Worm (Caenorhabditis elegans) whole organism, young adult: ENCODE data around the gene efn-3.
A peak's percentile ranks its signal among the peaks of the same experiment; 100 is the strongest.

ENCODE experiments used
- B0019.2 ChIP-seq: fragments of 200-800 bp; sonication (Bioruptor generic); conservative IDR thresholded peaks from 2 replicates; pipeline ENCODE4 v1.3.6; 2022; ENCODE audit warnings: missing genetic modification reagents, missing genetic modification characterization, missing compliant biosample characterization
- B0336.3 ChIP-seq: fragments of 200-800 bp; sonication (Bioruptor generic); IDR thresholded peaks from 2 replicates; pipeline ENCODE4 v1.3.6; 2022; ENCODE audit warnings: missing genetic modification characterization, missing compliant biosample characterization
- C17E4.6 ChIP-seq: fragments of 200-800 bp; sonication (Bioruptor generic); IDR thresholded peaks from 2 replicates; pipeline ENCODE4 v1.3.6; 2022; ENCODE audit warnings: missing genetic modification reagents, missing genetic modification characterization, missing compliant biosample characterization
- F10E7.11 ChIP-seq: sonication (generic microtip); optimal IDR thresholded peaks from 2 replicates; lab custom pipeline; 2017; ENCODE audit warnings: mild to moderate bottlenecking, missing genetic modification characterization, moderate library complexity, missing compliant biosample characterization
- F33H1.4 ChIP-seq: fragments of 200-800 bp; sonication (Bioruptor generic); IDR thresholded peaks from 2 replicates; pipeline ENCODE4 v1.3.6; 2022; ENCODE audit warnings: missing genetic modification reagents, missing genetic modification characterization, missing compliant biosample characterization
- F52B5.7 ChIP-seq: sonication (generic microtip); optimal IDR thresholded peaks from 2 replicates; lab custom pipeline; 2016; ENCODE audit warnings: mild to moderate bottlenecking, missing genetic modification characterization, missing compliant biosample characterization
- Y53G8AR.9 ChIP-seq: fragments of 200-800 bp; sonication (Bioruptor generic); conservative IDR thresholded peaks from 2 replicates; pipeline ENCODE4 v1.3.6; 2022; ENCODE audit warnings: missing genetic modification reagents, missing genetic modification characterization, missing compliant biosample characterization
- ZK185.1 ChIP-seq: sonication (generic microtip); optimal IDR thresholded peaks from 2 replicates; lab custom pipeline; 2016; ENCODE audit warnings: mild to moderate bottlenecking, missing genetic modification characterization, missing compliant biosample characterization; ENCODE audit not compliant: poor library complexity, severe bottlenecking
- aptf-2 ChIP-seq: fragments of 200-800 bp; sonication (Bioruptor generic); conservative IDR thresholded peaks from 2 replicates; pipeline ENCODE4 v1.3.6; 2022; ENCODE audit warnings: missing genetic modification reagents, missing genetic modification characterization, missing compliant biosample characterization
- attf-3 ChIP-seq: fragments of 200-800 bp; sonication (Bioruptor generic); conservative IDR thresholded peaks from 2 replicates; pipeline ENCODE4 v1.3.6; 2022; ENCODE audit warnings: missing genetic modification reagents, missing genetic modification characterization, missing compliant biosample characterization
- bed-2 ChIP-seq: fragments of 200-800 bp; sonication (Bioruptor generic); IDR thresholded peaks from 2 replicates; pipeline ENCODE4 v1.3.6; 2022; ENCODE audit warnings: missing genetic modification reagents, missing genetic modification characterization, missing compliant biosample characterization
- cebp-2 ChIP-seq: fragments of 200-800 bp; sonication (Bioruptor generic); IDR thresholded peaks from 2 replicates; pipeline ENCODE4 v1.3.6; 2022; ENCODE audit warnings: missing genetic modification characterization, missing compliant biosample characterization
- ceh-58 ChIP-seq: fragments of 200-800 bp; sonication (Bioruptor generic); IDR thresholded peaks from 2 replicates; pipeline ENCODE4 v1.3.6; 2022; ENCODE audit warnings: missing genetic modification characterization, missing compliant biosample characterization
- ceh-91 ChIP-seq: fragments of 200-800 bp; sonication (Bioruptor generic); IDR thresholded peaks from 2 replicates; pipeline ENCODE4 v1.3.6; 2022; ENCODE audit warnings: missing genetic modification reagents, missing genetic modification characterization, missing compliant biosample characterization
- chd-7 ChIP-seq: sonication (generic microtip); optimal IDR thresholded peaks from 2 replicates; lab custom pipeline; 2016; ENCODE audit warnings: mild to moderate bottlenecking, missing genetic modification characterization, moderate library complexity, missing compliant biosample characterization
- dpl-1 ChIP-seq: fragments of 150-350 bp; optimal IDR thresholded peaks from 2 replicates; lab custom pipeline; 2014; ENCODE audit warnings: missing biosample characterization, missing genetic modification reagents, missing genetic modification characterization
- egrh-3 ChIP-seq: fragments of 200-800 bp; sonication (Bioruptor generic); IDR thresholded peaks from 2 replicates; pipeline ENCODE4 v1.3.6; 2022; ENCODE audit warnings: missing genetic modification reagents, missing genetic modification characterization, missing compliant biosample characterization
- hlh-12 ChIP-seq: sonication (generic microtip); optimal IDR thresholded peaks from 2 replicates; lab custom pipeline; 2016; ENCODE audit warnings: missing genetic modification characterization, missing compliant biosample characterization
- hmg-1.2 ChIP-seq: fragments of 200-800 bp; sonication (Bioruptor generic); IDR thresholded peaks from 2 replicates; pipeline ENCODE4 v1.3.6; 2022; ENCODE audit warnings: missing genetic modification reagents, missing genetic modification characterization, missing compliant biosample characterization
- hsf-1 ChIP-seq: fragments of 200-800 bp; sonication (Bioruptor generic); IDR thresholded peaks from 2 replicates; pipeline ENCODE4 v1.3.6; 2022; ENCODE audit warnings: missing genetic modification reagents, missing genetic modification characterization, missing compliant biosample characterization
- let-607 ChIP-seq, 2 experiments: fragments of 200-800 bp in 1 of 2; sonication (Bioruptor generic) in 1 of 2; sonication (generic microtip) in 1 of 2; optimal IDR thresholded peaks; 2 replicates each; lab custom pipeline; 2016 to 2018; ENCODE audit warnings: mild to moderate bottlenecking in 2 of 2, missing compliant biosample characterization in 2 of 2, missing genetic modification characterization in 2 of 2, moderate library complexity in 2 of 2, missing genotype in 1 of 2
- lin-26 ChIP-seq: fragments of 200-800 bp; sonication (Bioruptor generic); IDR thresholded peaks from 2 replicates; pipeline ENCODE4 v1.3.6; 2022; ENCODE audit warnings: missing genetic modification reagents, missing genetic modification characterization, missing compliant biosample characterization
- lsy-27 ChIP-seq: sonication (generic microtip); optimal IDR thresholded peaks from 2 replicates; lab custom pipeline; 2017; ENCODE audit warnings: missing genetic modification characterization, mild to moderate bottlenecking, missing compliant biosample characterization, antibody characterized with exemption, missing genotype, borderline replicate concordance; ENCODE audit not compliant: insufficient read depth
- madf-6 ChIP-seq: fragments of 200-800 bp; sonication (Bioruptor generic); IDR thresholded peaks from 2 replicates; pipeline ENCODE4 v1.3.6; 2022; ENCODE audit warnings: missing genetic modification reagents, missing genetic modification characterization, missing compliant biosample characterization
- mcd-1 ChIP-seq: fragments of 200-800 bp; sonication (Bioruptor generic); IDR thresholded peaks from 2 replicates; pipeline ENCODE4 v1.3.6; 2022; ENCODE audit warnings: missing genetic modification reagents, missing genetic modification characterization, missing compliant biosample characterization
- mel-28 ChIP-seq: sonication (generic microtip); optimal IDR thresholded peaks from 2 replicates; lab custom pipeline; 2016; ENCODE audit warnings: borderline replicate concordance, mild to moderate bottlenecking, missing genetic modification characterization, missing compliant biosample characterization
- mxl-1 ChIP-seq: sonication (generic microtip); optimal IDR thresholded peaks from 2 replicates; lab custom pipeline; 2016; ENCODE audit warnings: missing genetic modification characterization, missing compliant biosample characterization
- nhr-179 ChIP-seq: sonication (generic microtip); optimal IDR thresholded peaks from 2 replicates; lab custom pipeline; 2016; ENCODE audit warnings: mild to moderate bottlenecking, missing genetic modification characterization, missing compliant biosample characterization
- nhr-27 ChIP-seq: fragments of 200-800 bp; sonication (Bioruptor generic); optimal IDR thresholded peaks from 2 replicates; lab custom pipeline; 2018; ENCODE audit warnings: mild to moderate bottlenecking, missing genetic modification characterization, moderate library complexity, missing compliant biosample characterization
- nhr-80 ChIP-seq: sonication (generic microtip); optimal IDR thresholded peaks from 2 replicates; lab custom pipeline; 2016; ENCODE audit warnings: missing genetic modification characterization, missing compliant biosample characterization
- nhr-90 ChIP-seq: sonication (generic microtip); optimal IDR thresholded peaks from 2 replicates; lab custom pipeline; 2016; ENCODE audit warnings: missing genotype, mild to moderate bottlenecking, missing genetic modification characterization, missing compliant biosample characterization
- pha-4 ChIP-seq: fragments of 150-350 bp; sonication (generic microtip); optimal IDR thresholded peaks from 2 replicates; lab custom pipeline; 2014; ENCODE audit warnings: missing biosample characterization, missing genetic modification reagents, missing genetic modification characterization
- rec-8 ChIP-seq, 2 experiments: sonication (generic microtip); optimal IDR thresholded peaks; 2 replicates each; lab custom pipeline; 2016; ENCODE audit warnings: mild to moderate bottlenecking in 2 of 2, missing genetic modification characterization in 2 of 2, missing genetic modification reagents in 2 of 2, missing genotype in 2 of 2, missing biosample characterization in 1 of 2, missing compliant biosample characterization in 1 of 2, moderate library complexity in 1 of 2
- sdz-38 ChIP-seq: sonication (generic microtip); optimal IDR thresholded peaks from 2 replicates; lab custom pipeline; 2016; ENCODE audit warnings: missing genotype, missing genetic modification characterization, missing compliant biosample characterization
- sea-2 ChIP-seq: fragments of 200-800 bp; sonication (Bioruptor generic); IDR thresholded peaks from 2 replicates; pipeline ENCODE4 v1.3.6; 2022; ENCODE audit warnings: missing genetic modification characterization, missing compliant biosample characterization
- snpc-1.1 ChIP-seq: sonication (generic microtip); optimal IDR thresholded peaks from 2 replicates; lab custom pipeline; 2017; ENCODE audit warnings: missing genetic modification characterization, mild to moderate bottlenecking, missing compliant biosample characterization, antibody characterized with exemption, moderate library complexity, missing genotype, missing genetic modification reagents; ENCODE audit not compliant: insufficient read depth
- snpc-1.3 ChIP-seq: sonication (generic microtip); optimal IDR thresholded peaks from 2 replicates; lab custom pipeline; 2017; ENCODE audit warnings: missing genetic modification characterization, mild to moderate bottlenecking, missing compliant biosample characterization, antibody characterized with exemption, moderate library complexity, missing genotype, missing genetic modification reagents; ENCODE audit not compliant: insufficient read depth
- snpc-3.4 ChIP-seq: sonication (generic microtip); optimal IDR thresholded peaks from 2 replicates; lab custom pipeline; 2017; ENCODE audit warnings: missing genetic modification characterization, mild to moderate bottlenecking, missing compliant biosample characterization, antibody characterized with exemption, moderate library complexity, missing genotype, missing genetic modification reagents
- sptf-2 ChIP-seq: fragments of 200-800 bp; sonication (Bioruptor generic); optimal IDR thresholded peaks from 2 replicates; lab custom pipeline; 2018; ENCODE audit warnings: mild to moderate bottlenecking, missing genetic modification characterization, missing compliant biosample characterization
- tlf-1 ChIP-seq: fragments of 200-800 bp; sonication (Bioruptor generic); optimal IDR thresholded peaks from 2 replicates; lab custom pipeline; 2018; ENCODE audit warnings: mild to moderate bottlenecking, missing genetic modification characterization, missing compliant biosample characterization
- zim-3 ChIP-seq: sonication (generic microtip); optimal IDR thresholded peaks from 2 replicates; lab custom pipeline; 2017; ENCODE audit warnings: mild to moderate bottlenecking, missing genetic modification characterization, moderate library complexity, missing compliant biosample characterization
- ztf-22 ChIP-seq: fragments of 200-800 bp; sonication (Bioruptor generic); optimal IDR thresholded peaks from 2 replicates; lab custom pipeline; 2018; ENCODE audit warnings: mild to moderate bottlenecking, missing genetic modification characterization, moderate library complexity, missing compliant biosample characterization
- ztf-26 ChIP-seq: sonication (generic microtip); optimal IDR thresholded peaks from 2 replicates; lab custom pipeline; 2017; ENCODE audit warnings: missing genetic modification characterization, missing compliant biosample characterization
- ztf-3 ChIP-seq: fragments of 200-800 bp; sonication (Bioruptor generic); optimal IDR thresholded peaks from 2 replicates; lab custom pipeline; 2018; ENCODE audit warnings: mild to moderate bottlenecking, missing genetic modification characterization, missing compliant biosample characterization
- ztf-6 ChIP-seq: fragments of 200-800 bp; sonication (Bioruptor generic); IDR thresholded peaks from 2 replicates; pipeline ENCODE4 v1.3.6; 2022; ENCODE audit warnings: missing genetic modification reagents, missing genetic modification characterization, missing compliant biosample characterization

The efn-3 gene

ce11 chrX:13511796-13512195, 34.5 kb upstream of the efn-3 start (continued):
- TF ChIP-seq F10E7.11 (tag; lab: Kevin White, UChicago) = peak; percentile 35
- TF ChIP-seq bed-2 (GFP tag; lab: Robert Waterston, UW) = no peak
- TF ChIP-seq ztf-22 = no peak
- TF ChIP-seq dpl-1 (GFP tag; lab: Kevin White, UChicago) = no peak
- peak; percentile 25 for TF ChIP-seq nhr-80 (tag; lab: Kevin White, UChicago)
- TF ChIP-seq chd-7 = peak; percentile 65
- no peak for TF ChIP-seq lsy-27 (tag; lab: Kevin White, UChicago)
- peak; percentile 62 for TF ChIP-seq ztf-26 (tag; lab: Kevin White, UChicago)
- TF ChIP-seq F52B5.7 (tag; lab: Kevin White, UChicago) = peak; percentile 9
- TF ChIP-seq snpc-3.4 = peak; percentile 73
- TF ChIP-seq sdz-38 (tag; lab: Kevin White, UChicago) = no peak
- TF ChIP-seq attf-3 (GFP tag; lab: Robert Waterston, UW) = peak; percentile 57
- TF ChIP-seq ztf-3 (GFP tag; lab: Kevin White, UChicago) = no peak
- TF ChIP-seq mcd-1 (GFP tag; lab: Robert Waterston, UW) = peak; percentile 59
- TF ChIP-seq sea-2 (GFP tag; lab: Robert Waterston, UW) = no peak
- TF ChIP-seq aptf-2 = no peak
- TF ChIP-seq madf-6 (GFP tag; lab: Robert Waterston, UW) = no peak
- no peak for TF ChIP-seq pha-4
- TF ChIP-seq cebp-2 (GFP tag; lab: Robert Waterston, UW) = peak; percentile 93
- no peak for TF ChIP-seq mel-28 (tag; lab: Kevin White, UChicago)
- peak; percentile 90 for TF ChIP-seq lin-26 (GFP tag; lab: Robert Waterston, UW)
- peak; percentile 50 for TF ChIP-seq mxl-1
- TF ChIP-seq C17E4.6 (GFP tag; lab: Robert Waterston, UW) = 0 out of 2 replicates have a peak, but pooled peaks have one; percentile 9
- TF ChIP-seq egrh-3 (GFP tag; lab: Robert Waterston, UW) = no peak
- TF ChIP-seq ceh-58 (GFP tag; lab: Robert Waterston, UW) = no peak
- TF ChIP-seq tlf-1 = no peak
- no peak for TF ChIP-seq sptf-2 (GFP tag; lab: Kevin White, UChicago)
- TF ChIP-seq hsf-1 (GFP tag; lab: Robert Waterston, UW) = no peak
- TF ChIP-seq ztf-6 (GFP tag; lab: Robert Waterston, UW) = no peak
- TF ChIP-seq nhr-90 (tag; lab: Kevin White, UChicago) = peak; percentile 92
- peak; percentile 88 for TF ChIP-seq ZK185.1 (tag; lab: Kevin White, UChicago)
- no peak for TF ChIP-seq ceh-91
- peak; percentile 51 to 70 for TF ChIP-seq rec-8 (tag; optimal IDR thresholded peaks at IDR 0.05; lab: Kevin White, UChicago)
- TF ChIP-seq nhr-179 (tag; lab: Kevin White, UChicago) = no peak
- TF ChIP-seq, all 124 proteins: peak for 68

ce11 chrX:13510997-13511396, 33.7 kb upstream of the efn-3 start, which contains the start of gene col-185:
Gene col-185 (minus strand): TSS chrX:13511097.
- TF ChIP-seq B0336.3 (GFP tag; lab: Robert Waterston, UW) (no peak), hlh-12 (no peak), Y53G8AR.9 (GFP tag; lab: Robert Waterston, UW) (no peak), ztf-26 (tag; lab: Kevin White, UChicago) (no peak), zim-3 (no peak), bed-2 (GFP tag; lab: Robert Waterston, UW) (no peak), nhr-27 (tag; lab: Kevin White, UChicago) (no peak), B0019.2 (GFP tag; lab: Robert Waterston, UW) (no peak), mxl-1 (no peak), F52B5.7 (tag; lab: Kevin White, UChicago) (no peak), sea-2 (GFP tag; lab: Robert Waterston, UW) (no peak), snpc-1.3 (tag; lab: Kevin White, UChicago) (no peak), F33H1.4 (GFP tag; lab: Robert Waterston, UW) (no peak), let-607 (tag; optimal IDR thresholded peaks at IDR 0.05; lab: Kevin White, UChicago) (no peak), hmg-1.2 (GFP tag; lab: Robert Waterston, UW) (no peak), dpl-1 (GFP tag; lab: Kevin White, UChicago) (no peak), snpc-1.1 (tag; lab: Kevin White, UChicago) (no peak)
- TF ChIP-seq, all 124 proteins: peak for 0
